Worm (Caenorhabditis elegans) whole organism, mixed stage, embryonic: ENCODE measurements around the gene ZK1320.9.
"Not testable (repeated sequence)": the region's sequence is repeated elsewhere in the genome, so short reads cannot be mapped to it uniquely, and the experiment has no call there.

Experiments used
- M03D4.4 ChIP-seq: sonication (generic microtip); optimal IDR thresholded peaks from 2 replicates; lab custom pipeline; 2017; ENCODE audit warnings: mild to moderate bottlenecking, missing genetic modification characterization, missing compliant biosample characterization
- bed-3 ChIP-seq: fragments of 200-800 bp; sonication (Bioruptor generic); optimal IDR thresholded peaks from 3 replicates; lab custom pipeline; 2018; ENCODE audit warnings: mild to moderate bottlenecking, missing genetic modification characterization, moderate library complexity, missing compliant biosample characterization
- blmp-1 ChIP-seq: fragments of 150-350 bp; optimal IDR thresholded peaks from 2 replicates; lab custom pipeline; 2014; ENCODE audit warnings: missing biosample characterization, missing genetic modification characterization
- ceh-39 ChIP-seq: fragments of 150-350 bp; optimal IDR thresholded peaks from 2 replicates; lab custom pipeline; 2014; ENCODE audit warnings: missing biosample characterization, missing genetic modification characterization
- ceh-83 ChIP-seq: fragments of 200-800 bp; sonication (Bioruptor generic); optimal IDR thresholded peaks from 2 replicates; lab custom pipeline; 2018; ENCODE audit warnings: mild to moderate bottlenecking, missing genetic modification characterization, missing compliant biosample characterization
- ces-1 ChIP-seq: fragments of 150-350 bp; optimal IDR thresholded peaks from 2 replicates; lab custom pipeline; 2014; ENCODE audit warnings: missing biosample characterization, missing genetic modification reagents, missing genetic modification characterization
- cnd-1 ChIP-seq: fragments of 200-800 bp; sonication (Bioruptor generic); optimal IDR thresholded peaks from 2 replicates; lab custom pipeline; 2018; ENCODE audit warnings: mild to moderate bottlenecking, missing genetic modification characterization, missing compliant biosample characterization
- drap-1 ChIP-seq: fragments of 200-800 bp; sonication (Bioruptor generic); optimal IDR thresholded peaks from 3 replicates; lab custom pipeline; 2018; ENCODE audit warnings: mild to moderate bottlenecking, missing genetic modification characterization, missing compliant biosample characterization
- elt-1 ChIP-seq: sonication (generic microtip); optimal IDR thresholded peaks from 2 replicates; lab custom pipeline; 2017; ENCODE audit warnings: missing genetic modification characterization, mild to moderate bottlenecking, missing compliant biosample characterization, antibody characterized with exemption, moderate library complexity, borderline replicate concordance; ENCODE audit not compliant: insufficient read depth
- elt-3 ChIP-seq: fragments of 150-350 bp; optimal IDR thresholded peaks from 2 replicates; lab custom pipeline; 2014; ENCODE audit warnings: missing biosample characterization, missing genetic modification characterization
- ham-2 ChIP-seq: fragments of 200-800 bp; sonication (Bioruptor generic); optimal IDR thresholded peaks from 2 replicates; lab custom pipeline; 2018; ENCODE audit warnings: mild to moderate bottlenecking, missing genetic modification characterization, missing compliant biosample characterization
- hlh-1 ChIP-seq: fragments of 150-350 bp; optimal IDR thresholded peaks from 2 replicates; lab custom pipeline; 2014; ENCODE audit warnings: missing biosample characterization, missing genetic modification reagents, missing genetic modification characterization
- lin-13 ChIP-seq: fragments of 150-350 bp; optimal IDR thresholded peaks from 2 replicates; lab custom pipeline; 2014; ENCODE audit warnings: missing biosample characterization, missing genetic modification characterization
- lin-32 ChIP-seq: fragments of 200-800 bp; sonication (Bioruptor generic); optimal IDR thresholded peaks from 2 replicates; lab custom pipeline; 2018; ENCODE audit warnings: mild to moderate bottlenecking, missing genetic modification characterization, missing compliant biosample characterization
- lsy-2 ChIP-seq: fragments of 150-350 bp; optimal IDR thresholded peaks from 2 replicates; lab custom pipeline; 2014; ENCODE audit warnings: missing biosample characterization, missing genetic modification characterization
- mab-5 ChIP-seq: fragments of 150-350 bp; optimal IDR thresholded peaks from 2 replicates; lab custom pipeline; 2014; ENCODE audit warnings: missing biosample characterization, missing genetic modification characterization
- mep-1 ChIP-seq: fragments of 150-350 bp; optimal IDR thresholded peaks from 2 replicates; lab custom pipeline; 2017; ENCODE audit warnings: missing biosample characterization, missing genetic modification reagents, missing genetic modification characterization, inconsistent platforms
- mls-2 ChIP-seq: sonication (generic microtip); optimal IDR thresholded peaks from 2 replicates; lab custom pipeline; 2016; ENCODE audit warnings: mild to moderate bottlenecking, missing genetic modification characterization, moderate library complexity, missing compliant biosample characterization
- nhr-12 ChIP-seq: fragments of 150-350 bp; optimal IDR thresholded peaks from 2 replicates; lab custom pipeline; 2014; ENCODE audit warnings: missing biosample characterization, missing genetic modification characterization
- nhr-2 ChIP-seq: fragments of 150-350 bp; optimal IDR thresholded peaks from 2 replicates; lab custom pipeline; 2014; ENCODE audit warnings: missing biosample characterization, missing genetic modification characterization
- nhr-237 ChIP-seq: fragments of 150-350 bp; optimal IDR thresholded peaks from 2 replicates; lab custom pipeline; 2014; ENCODE audit warnings: missing biosample characterization, missing genetic modification characterization
- nhr-76 ChIP-seq: sonication (generic microtip); optimal IDR thresholded peaks from 2 replicates; lab custom pipeline; 2017; ENCODE audit warnings: missing biosample characterization, missing genetic modification characterization
- pha-4 ChIP-seq: fragments of 150-350 bp; optimal IDR thresholded peaks from 2 replicates; lab custom pipeline; 2018; ENCODE audit warnings: missing biosample characterization, missing genetic modification reagents, missing genetic modification characterization
- sem-2 ChIP-seq: fragments of 200-800 bp; sonication (Bioruptor generic); optimal IDR thresholded peaks from 2 replicates; lab custom pipeline; 2018; ENCODE audit warnings: mild to moderate bottlenecking, missing genetic modification characterization, missing compliant biosample characterization
- snpc-4 ChIP-seq: fragments of 150-350 bp; optimal IDR thresholded peaks from 2 replicates; lab custom pipeline; 2014; ENCODE audit warnings: missing biosample characterization, missing genetic modification characterization
- sptf-1 ChIP-seq: sonication (generic microtip); optimal IDR thresholded peaks from 2 replicates; lab custom pipeline; 2017; ENCODE audit warnings: mild to moderate bottlenecking, missing genetic modification characterization, moderate library complexity, missing compliant biosample characterization
- tbx-8 ChIP-seq: fragments of 200-800 bp; sonication (Bioruptor generic); optimal IDR thresholded peaks from 2 replicates; lab custom pipeline; 2018; ENCODE audit warnings: mild to moderate bottlenecking, missing genetic modification characterization, moderate library complexity, missing compliant biosample characterization
- unc-39 ChIP-seq: fragments of 150-350 bp; optimal IDR thresholded peaks from 2 replicates; lab custom pipeline; 2014; ENCODE audit warnings: missing biosample characterization, missing genetic modification characterization
- zip-8 ChIP-seq: fragments of 150-350 bp; optimal IDR thresholded peaks from 2 replicates; lab custom pipeline; 2014; ENCODE audit warnings: missing biosample characterization, missing genetic modification characterization
- ztf-11 ChIP-seq: fragments of 150-350 bp; optimal IDR thresholded peaks from 2 replicates; lab custom pipeline; 2014; ENCODE audit warnings: missing biosample characterization, missing genetic modification characterization

The ZK1320.9 gene

ce11 chrII:9686663-9687193 lies at the start of gene ZK1320.9:
ZK1320.9 (minus strand) TSS chrII:9686713.
- no peak for TF ChIP-seq mep-1 (tag; lab: Kevin White, UChicago)
- TF ChIP-seq nhr-237 (tag; lab: Kevin White, UChicago): no peak
- TF ChIP-seq nhr-76 (tag; lab: Kevin White, UChicago): no peak
- no peak for TF ChIP-seq sptf-1 (tag; lab: Kevin White, UChicago)
- TF ChIP-seq drap-1: no peak

ce11 chrII:9735785-9736184 lies 49.3 kb upstream of the ZK1320.9 start:
- TF ChIP-seq mab-5 (tag; lab: Kevin White, UChicago) (no peak), elt-1 (tag; lab: Kevin White, UChicago) (no peak), snpc-4 (tag; lab: Kevin White, UChicago) (no peak), cnd-1 (no peak), elt-3 (tag; lab: Kevin White, UChicago) (no peak), nhr-76 (tag; lab: Kevin White, UChicago) (no peak), drap-1 (no peak), ces-1 (GFP tag; lab: Kevin White, UChicago) (no peak), blmp-1 (no peak), ceh-39 (tag; lab: Kevin White, UChicago) (no peak), sptf-1 (tag; lab: Kevin White, UChicago) (no peak), ceh-83 (GFP tag; lab: Kevin White, UChicago) (peak; percentile 5), lin-32 (GFP tag; lab: Kevin White, UChicago) (no peak), lsy-2 (peak; percentile 41), unc-39 (tag; lab: Kevin White, UChicago) (no peak), sem-2 (no peak), zip-8 (tag; lab: Kevin White, UChicago) (no peak)
- TF ChIP-seq, all 35 proteins: peak for 2

- not testable (repeated sequence) for TF ChIP-seq nhr-12, blmp-1, hlh-1
These were observed 45.3 kb upstream of the ZK1320.9 start, which contains the start of gene mab-3 for ce11 chrII:9731810-9732209. mab-3 (plus strand) TSS chrII:9732137.

- no peak for TF ChIP-seq elt-1 (tag; lab: Kevin White, UChicago)
These were observed 43.4 kb upstream of the ZK1320.9 start for ce11 chrII:9729866-9730265.

- TF ChIP-seq pha-4 (tag; lab: Kevin White, UChicago) (no peak), nhr-76 (tag; lab: Kevin White, UChicago) (no peak), nhr-237 (tag; lab: Kevin White, UChicago) (no peak), nhr-2 (no peak), mab-5 (tag; lab: Kevin White, UChicago) (no peak), lin-13 (tag; lab: Kevin White, UChicago) (no peak), lsy-2 (no peak), cnd-1 (no peak), drap-1 (no peak), M03D4.4 (no peak), elt-1 (tag; lab: Kevin White, UChicago) (no peak), ztf-11 (tag; lab: Kevin White, UChicago) (no peak), sem-2 (no peak), sptf-1 (tag; lab: Kevin White, UChicago) (no peak), mep-1 (tag; lab: Kevin White, UChicago) (no peak), bed-3 (no peak)
These were observed 42.7 kb upstream of the ZK1320.9 start for ce11 chrII:9729196-9729595.

- TF ChIP-seq ces-1 (GFP tag; lab: Kevin White, UChicago): no peak
- no peak for TF ChIP-seq pha-4 (tag; lab: Kevin White, UChicago)
- no peak for TF ChIP-seq ztf-11 (tag; lab: Kevin White, UChicago)
- TF ChIP-seq M03D4.4: no peak
- no peak for TF ChIP-seq elt-1 (tag; lab: Kevin White, UChicago)
- no peak for TF ChIP-seq lin-13 (tag; lab: Kevin White, UChicago)
- TF ChIP-seq bed-3: no peak
- no peak for TF ChIP-seq zip-8 (tag; lab: Kevin White, UChicago)
- TF ChIP-seq mls-2 (tag; lab: Kevin White, UChicago): no peak
- no peak for TF ChIP-seq ham-2 (GFP tag; lab: Kevin White, UChicago)
- no peak for TF ChIP-seq nhr-12
- no peak for TF ChIP-seq ceh-83 (GFP tag; lab: Kevin White, UChicago)
- no peak for TF ChIP-seq mep-1 (tag; lab: Kevin White, UChicago)
- no peak for TF ChIP-seq tbx-8 (GFP tag; lab: Kevin White, UChicago)
- no peak for TF ChIP-seq cnd-1
These were observed 42.0 kb upstream of the ZK1320.9 start for ce11 chrII:9728506-9728905.
